Worm (Caenorhabditis elegans) whole organism, early embryonic: ENCODE measurements around the gene nspg-7.2.

Experiments used
- B0310.2 ChIP-seq: sonication (generic microtip); optimal IDR thresholded peaks from 2 replicates; lab custom pipeline; 2016; ENCODE audit warnings: mild to moderate bottlenecking, missing genetic modification characterization, missing compliant biosample characterization
- F13C5.2 ChIP-seq: sonication (generic microtip); optimal IDR thresholded peaks from 2 replicates; lab custom pipeline; 2017; ENCODE audit warnings: mild to moderate bottlenecking, missing genetic modification characterization, inconsistent platforms, missing compliant biosample characterization
- aly-1 ChIP-seq: sonication (generic microtip); optimal IDR thresholded peaks from 2 replicates; lab custom pipeline; 2016; ENCODE audit warnings: missing genetic modification characterization, missing compliant biosample characterization
- ama-1 ChIP-seq: fragments of 150-350 bp; optimal IDR thresholded peaks from 2 replicates; lab custom pipeline; 2014
- ceh-13 ChIP-seq: fragments of 200-800 bp; sonication (Bioruptor generic); optimal IDR thresholded peaks from 2 replicates; lab custom pipeline; 2018; ENCODE audit warnings: mild to moderate bottlenecking, missing genetic modification characterization, missing compliant biosample characterization
- ceh-36 ChIP-seq: sonication (generic microtip); optimal IDR thresholded peaks from 2 replicates; lab custom pipeline; 2016; ENCODE audit warnings: missing genetic modification characterization, inconsistent platforms, missing compliant biosample characterization
- ets-7 ChIP-seq: sonication (generic microtip); optimal IDR thresholded peaks from 2 replicates; lab custom pipeline; 2016; ENCODE audit warnings: missing genotype, missing genetic modification characterization, missing compliant biosample characterization
- flt-1 ChIP-seq: fragments of 200-800 bp; sonication (Bioruptor generic); IDR thresholded peaks from 2 replicates; pipeline ENCODE4 v1.3.6; 2022; ENCODE audit warnings: missing genetic modification characterization, missing compliant biosample characterization
- hnd-1 ChIP-seq: sonication (generic microtip); optimal IDR thresholded peaks from 2 replicates; lab custom pipeline; 2016; ENCODE audit warnings: missing genetic modification characterization, missing compliant biosample characterization
- pes-1 ChIP-seq: fragments of 200-800 bp; sonication (Bioruptor generic); IDR thresholded peaks from 2 replicates; pipeline ENCODE4 v1.3.6; 2022; ENCODE audit warnings: missing genetic modification reagents, missing genetic modification characterization, missing compliant biosample characterization
- tbx-11 ChIP-seq: fragments of 200-800 bp; sonication (Bioruptor generic); IDR thresholded peaks from 2 replicates; pipeline ENCODE4 v1.3.6; 2022; ENCODE audit warnings: missing genetic modification characterization, missing compliant biosample characterization

ce11 chrIII:3220287-3220686 is 37.9 kb downstream of the nspg-7.2 start:
- no peak for TF ChIP-seq flt-1 (GFP tag; lab: Robert Waterston, UW)
- TF ChIP-seq ama-1 (lab: Kevin White, UChicago): no peak
- TF ChIP-seq F13C5.2: no peak
- TF ChIP-seq hnd-1 (tag; lab: Kevin White, UChicago): no peak
- TF ChIP-seq tbx-11 (GFP tag; lab: Robert Waterston, UW): no peak
- TF ChIP-seq aly-1 (tag; lab: Kevin White, UChicago): no peak
- TF ChIP-seq ets-7 (tag; lab: Kevin White, UChicago): no peak
- TF ChIP-seq ceh-36 (tag; lab: Kevin White, UChicago): no peak
- no peak for TF ChIP-seq pes-1
- no peak for TF ChIP-seq B0310.2 (tag; lab: Kevin White, UChicago)
- no peak for TF ChIP-seq ceh-13 (GFP tag; lab: Kevin White, UChicago)
